Worm (Caenorhabditis elegans): ENCODE results near the gene F09E10.7.

DNA sequence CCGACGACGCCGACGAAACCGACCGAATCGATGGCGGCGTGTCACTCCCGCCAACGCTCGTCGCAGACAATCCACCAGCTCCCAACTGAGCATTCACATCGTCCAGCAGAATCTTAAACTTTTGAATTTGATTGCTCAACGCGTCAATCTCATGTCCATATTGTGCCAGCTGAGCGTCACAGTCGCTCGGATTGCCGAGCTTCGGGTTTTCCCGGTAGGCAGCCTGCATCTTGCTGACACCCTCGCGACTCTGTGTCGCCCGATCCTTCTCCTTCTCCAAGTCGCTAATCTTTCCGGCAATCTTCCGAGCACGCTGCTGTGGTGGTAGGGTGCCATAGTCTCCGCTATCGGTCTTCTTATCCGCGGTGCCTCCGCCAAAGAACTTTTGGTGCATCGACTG lies 10.7 kb upstream of the F09E10.7 start:
- TF ChIP-seq pha-4 (tag; optimal IDR thresholded peaks at IDR 0.05) (no peak), ets-4 (tag; optimal IDR thresholded peaks at IDR 0.05) (no peak), pqm-1 (tag; optimal IDR thresholded peaks at IDR 0.05) (no peak), ama-1 (optimal IDR thresholded peaks at IDR 0.05) (no peak), zip-5 (tag; optimal IDR thresholded peaks at IDR 0.05) (no peak), hlh-8 (tag; optimal IDR thresholded peaks at IDR 0.05) (no peak), pax-1 (tag; optimal IDR thresholded peaks at IDR 0.05) (no peak)
